Worm (Caenorhabditis elegans) whole organism, late embryonic: ENCODE results near the gene Y54G2A.77.

Experiments used
- C08G9.2 ChIP-seq: sonication (generic microtip); optimal IDR thresholded peaks from 2 replicates; lab custom pipeline; 2016; ENCODE audit warnings: mild to moderate bottlenecking, missing genetic modification characterization, moderate library complexity, missing compliant biosample characterization
- F13H6.1 ChIP-seq: sonication (generic microtip); optimal IDR thresholded peaks from 2 replicates; lab custom pipeline; 2016; ENCODE audit warnings: missing genetic modification characterization, missing compliant biosample characterization
- T23F11.4 ChIP-seq: fragments of 200-800 bp; sonication (Bioruptor generic); optimal IDR thresholded peaks from 2 replicates; lab custom pipeline; 2018; ENCODE audit warnings: mild to moderate bottlenecking, missing genetic modification characterization, missing compliant biosample characterization
- ahr-1 ChIP-seq: sonication (generic microtip); optimal IDR thresholded peaks from 2 replicates; lab custom pipeline; 2016; ENCODE audit warnings: missing genetic modification characterization, missing compliant biosample characterization
- ceh-18 ChIP-seq: sonication (generic microtip); optimal IDR thresholded peaks from 2 replicates; lab custom pipeline; 2016; ENCODE audit warnings: missing genetic modification characterization, missing compliant biosample characterization
- ceh-22 ChIP-seq: sonication (generic microtip); optimal IDR thresholded peaks from 2 replicates; lab custom pipeline; 2017; ENCODE audit warnings: missing biosample characterization, missing genetic modification characterization
- ceh-30 ChIP-seq: fragments of 150-350 bp; optimal IDR thresholded peaks from 2 replicates; lab custom pipeline; 2014; ENCODE audit warnings: missing biosample characterization, missing genetic modification characterization
- ceh-48 ChIP-seq: sonication (generic microtip); optimal IDR thresholded peaks from 2 replicates; lab custom pipeline; 2016; ENCODE audit warnings: missing genetic modification characterization, inconsistent platforms, missing compliant biosample characterization
- ceh-6 ChIP-seq: fragments of 200-800 bp; sonication (Bioruptor generic); optimal IDR thresholded peaks from 2 replicates; lab custom pipeline; 2018; ENCODE audit warnings: mild to moderate bottlenecking, missing genetic modification characterization, missing compliant biosample characterization
- ceh-9 ChIP-seq: sonication (generic microtip); optimal IDR thresholded peaks from 2 replicates; lab custom pipeline; 2016; ENCODE audit warnings: mild to moderate bottlenecking, missing genetic modification characterization, inconsistent platforms, missing compliant biosample characterization
- elt-2 ChIP-seq: sonication (generic microtip); optimal IDR thresholded peaks from 2 replicates; lab custom pipeline; 2016; ENCODE audit warnings: missing genetic modification reagents, missing genetic modification characterization, missing compliant biosample characterization
- ets-4 ChIP-seq: sonication (generic microtip); optimal IDR thresholded peaks from 2 replicates; lab custom pipeline; 2016; ENCODE audit warnings: missing genetic modification characterization, missing compliant biosample characterization
- eyg-1 ChIP-seq: sonication (generic microtip); optimal IDR thresholded peaks from 2 replicates; lab custom pipeline; 2016; ENCODE audit warnings: missing genotype, missing genetic modification characterization, missing compliant biosample characterization
- fkh-10 ChIP-seq: fragments of 150-350 bp; optimal IDR thresholded peaks from 2 replicates; lab custom pipeline; 2014; ENCODE audit warnings: missing biosample characterization, missing genetic modification reagents, missing genetic modification characterization
- fkh-6 ChIP-seq: sonication (generic microtip); optimal IDR thresholded peaks from 2 replicates; lab custom pipeline; 2016; ENCODE audit warnings: missing genetic modification characterization, missing compliant biosample characterization
- gmeb-2 ChIP-seq: sonication (generic microtip); optimal IDR thresholded peaks from 2 replicates; lab custom pipeline; 2016; ENCODE audit warnings: missing genetic modification characterization, inconsistent platforms, missing compliant biosample characterization
- hlh-15 ChIP-seq: sonication (generic microtip); optimal IDR thresholded peaks from 2 replicates; lab custom pipeline; 2016; ENCODE audit warnings: missing genetic modification characterization, missing compliant biosample characterization
- hlh-8 ChIP-seq: sonication (generic microtip); optimal IDR thresholded peaks from 2 replicates; lab custom pipeline; 2016; ENCODE audit warnings: missing genotype, missing genetic modification characterization, missing compliant biosample characterization
- lim-6 ChIP-seq: sonication (generic microtip); optimal IDR thresholded peaks from 2 replicates; lab custom pipeline; 2016; ENCODE audit warnings: missing genetic modification characterization, missing compliant biosample characterization
- lin-11 ChIP-seq: fragments of 200-800 bp; sonication (Bioruptor generic); optimal IDR thresholded peaks from 2 replicates; lab custom pipeline; 2018; ENCODE audit warnings: mild to moderate bottlenecking, missing genetic modification characterization, missing compliant biosample characterization
- madf-2 ChIP-seq: sonication (generic microtip); optimal IDR thresholded peaks from 2 replicates; lab custom pipeline; 2017; ENCODE audit warnings: missing genetic modification characterization, missing compliant biosample characterization
- nhr-232 ChIP-seq: sonication (generic microtip); optimal IDR thresholded peaks from 2 replicates; lab custom pipeline; 2016; ENCODE audit warnings: missing genetic modification characterization, missing compliant biosample characterization
- npax-4 ChIP-seq: sonication (generic microtip); optimal IDR thresholded peaks from 2 replicates; lab custom pipeline; 2016; ENCODE audit warnings: missing genetic modification characterization, missing compliant biosample characterization
- odd-2 ChIP-seq: sonication (generic microtip); optimal IDR thresholded peaks from 2 replicates; lab custom pipeline; 2017; ENCODE audit warnings: antibody characterized with exemption, mild to moderate bottlenecking, missing genetic modification characterization, missing compliant biosample characterization
- pag-3 ChIP-seq: sonication (generic microtip); optimal IDR thresholded peaks from 2 replicates; lab custom pipeline; 2016; ENCODE audit warnings: missing compliant biosample characterization, missing genetic modification characterization, borderline replicate concordance
- pax-1 ChIP-seq: fragments of 150-350 bp; optimal IDR thresholded peaks from 2 replicates; lab custom pipeline; 2014; ENCODE audit warnings: missing biosample characterization, missing genetic modification characterization
- pha-2 ChIP-seq: sonication (generic microtip); optimal IDR thresholded peaks from 2 replicates; lab custom pipeline; 2017; ENCODE audit warnings: mild to moderate bottlenecking, missing genetic modification characterization, missing compliant biosample characterization
- pha-4 ChIP-seq: fragments of 150-350 bp; optimal IDR thresholded peaks from 2 replicates; lab custom pipeline; 2018; ENCODE audit warnings: missing biosample characterization, missing genetic modification reagents, missing genetic modification characterization
- pqm-1 ChIP-seq: sonication (generic microtip); optimal IDR thresholded peaks from 2 replicates; lab custom pipeline; 2016; ENCODE audit warnings: missing genetic modification characterization, missing compliant biosample characterization
- pros-1 ChIP-seq: fragments of 150-350 bp; optimal IDR thresholded peaks from 2 replicates; lab custom pipeline; 2014; ENCODE audit warnings: missing biosample characterization, missing genetic modification reagents, missing genetic modification characterization
- ref-2 ChIP-seq: sonication (generic microtip); optimal IDR thresholded peaks from 2 replicates; lab custom pipeline; 2016; ENCODE audit warnings: missing genetic modification characterization, missing compliant biosample characterization
- sdc-2 ChIP-seq: sonication (generic microtip); optimal IDR thresholded peaks from 2 replicates; lab custom pipeline; 2016; ENCODE audit warnings: missing genotype, missing genetic modification characterization, missing compliant biosample characterization
- sox-2 ChIP-seq: fragments of 200-800 bp; sonication (Bioruptor generic); IDR thresholded peaks from 2 replicates; pipeline ENCODE4 v1.3.6; 2022; ENCODE audit warnings: missing genetic modification reagents, missing genetic modification characterization, missing compliant biosample characterization
- sox-4 ChIP-seq: sonication (generic microtip); optimal IDR thresholded peaks from 2 replicates; lab custom pipeline; 2017; ENCODE audit warnings: mild to moderate bottlenecking, missing genetic modification characterization, inconsistent platforms, missing compliant biosample characterization
- tbx-2 ChIP-seq: sonication (generic microtip); optimal IDR thresholded peaks from 2 replicates; lab custom pipeline; 2016; ENCODE audit warnings: missing genetic modification characterization, missing compliant biosample characterization
- tbx-7 ChIP-seq: sonication (generic microtip); optimal IDR thresholded peaks from 2 replicates; lab custom pipeline; 2016; ENCODE audit warnings: missing genotype, missing genetic modification characterization, missing compliant biosample characterization
- unc-3 ChIP-seq, 2 experiments: fragments of 200-800 bp in 1 of 2; sonication (Bioruptor generic) in 1 of 2; sonication (generic microtip) in 1 of 2; conservative IDR thresholded peaks in 1 of 2; optimal IDR thresholded peaks in 1 of 2; 2 replicates each; pipeline versions ENCODE4 v1.3.6 to Lab custom; 2016 to 2022; ENCODE audit warnings: missing compliant biosample characterization in 2 of 2, missing genetic modification characterization in 2 of 2, missing genetic modification reagents in 1 of 2
- unc-42 ChIP-seq: sonication (generic microtip); optimal IDR thresholded peaks from 2 replicates; lab custom pipeline; 2016; ENCODE audit warnings: missing genotype, missing genetic modification characterization, missing compliant biosample characterization
- unc-55 ChIP-seq: sonication (generic microtip); optimal IDR thresholded peaks from 2 replicates; lab custom pipeline; 2017; ENCODE audit warnings: missing biosample characterization, missing genetic modification reagents, missing genetic modification characterization
- unc-86 ChIP-seq: sonication (generic microtip); optimal IDR thresholded peaks from 2 replicates; lab custom pipeline; 2016; ENCODE audit warnings: missing genetic modification characterization, missing compliant biosample characterization
- ztf-16 ChIP-seq: sonication (generic microtip); optimal IDR thresholded peaks from 2 replicates; lab custom pipeline; 2017; ENCODE audit warnings: missing genetic modification characterization, missing compliant biosample characterization

Gene Y54G2A.77

ce11 chrIV:2751568-2751967 is 10.9 kb upstream of the Y54G2A.77 start, which contains the start of gene Y54G2A.41:
Gene Y54G2A.41 (plus strand): TSS chrIV:2751868.
- TF ChIP-seq ref-2 (tag; lab: Kevin White, UChicago) (no peak), nhr-232 (no peak), pha-4 (tag; lab: Kevin White, UChicago) (no peak), pros-1 (no peak), sox-4 (tag; lab: Kevin White, UChicago) (no peak), pha-2 (tag; lab: Kevin White, UChicago) (no peak), unc-55 (no peak), ztf-16 (no peak)

- TF ChIP-seq pqm-1 (no peak), sox-2 (GFP tag; lab: Robert Waterston, UW) (no peak), F13H6.1 (no peak), C08G9.2 (tag; lab: Kevin White, UChicago) (no peak), ceh-22 (tag; lab: Kevin White, UChicago) (no peak), tbx-7 (tag; lab: Kevin White, UChicago) (no peak), ceh-9 (no peak), unc-86 (tag; lab: Kevin White, UChicago) (no peak), ahr-1 (no peak), pax-1 (tag; lab: Kevin White, UChicago) (no peak), gmeb-2 (tag; lab: Kevin White, UChicago) (no peak)
Measured at ce11 chrIV:2753541-2753940, 8.9 kb upstream of the Y54G2A.77 start.

- TF ChIP-seq gmeb-2 (tag; lab: Kevin White, UChicago) (no peak), ztf-16 (no peak), ets-4 (tag; lab: Kevin White, UChicago) (no peak), npax-4 (tag; lab: Kevin White, UChicago) (no peak), madf-2 (tag; lab: Kevin White, UChicago) (no peak), tbx-7 (tag; lab: Kevin White, UChicago) (no peak), eyg-1 (tag; lab: Kevin White, UChicago) (no peak), lim-6 (no peak), tbx-2 (tag; lab: Kevin White, UChicago) (no peak), fkh-6 (tag; lab: Kevin White, UChicago) (no peak)
Measured at ce11 chrIV:2758079-2758478, 4.4 kb upstream of the Y54G2A.77 start.

DNA sequence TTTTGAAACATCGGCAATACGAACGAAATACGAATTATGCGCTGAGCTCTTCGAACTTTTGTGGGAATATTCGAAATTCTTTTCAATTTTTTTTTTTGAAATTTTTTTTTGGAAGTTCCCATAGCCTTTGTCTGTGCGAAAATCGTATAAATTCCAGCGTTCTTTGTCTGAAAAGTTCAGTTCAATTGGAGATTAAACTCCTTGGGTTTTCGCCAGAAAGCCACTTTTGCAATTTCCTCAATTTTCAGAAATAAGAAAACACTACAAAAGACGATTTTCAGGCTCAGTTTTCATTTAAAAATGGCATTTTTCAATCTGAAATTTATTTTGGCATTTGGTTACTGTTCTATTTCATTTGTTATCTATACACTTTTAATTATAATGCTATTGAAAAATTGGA is 3.3 kb upstream of the Y54G2A.77 start, which contains the start of gene Y54G2A.38:
Gene Y54G2A.38, plus strand, starts transcription at position 301 of the 400 bp plus-strand sequence.
- TF ChIP-seq ceh-6 (GFP tag; lab: Kevin White, UChicago) (no peak), sox-2 (GFP tag; lab: Robert Waterston, UW) (no peak), unc-42 (tag; lab: Kevin White, UChicago) (no peak), hlh-8 (tag; lab: Kevin White, UChicago) (no peak), T23F11.4 (GFP tag; lab: Kevin White, UChicago) (no peak), gmeb-2 (tag; lab: Kevin White, UChicago) (no peak), ceh-18 (tag; lab: Kevin White, UChicago) (no peak), unc-86 (tag; lab: Kevin White, UChicago) (no peak), lin-11 (no peak), madf-2 (tag; lab: Kevin White, UChicago) (no peak), fkh-6 (tag; lab: Kevin White, UChicago) (no peak)

DNA sequence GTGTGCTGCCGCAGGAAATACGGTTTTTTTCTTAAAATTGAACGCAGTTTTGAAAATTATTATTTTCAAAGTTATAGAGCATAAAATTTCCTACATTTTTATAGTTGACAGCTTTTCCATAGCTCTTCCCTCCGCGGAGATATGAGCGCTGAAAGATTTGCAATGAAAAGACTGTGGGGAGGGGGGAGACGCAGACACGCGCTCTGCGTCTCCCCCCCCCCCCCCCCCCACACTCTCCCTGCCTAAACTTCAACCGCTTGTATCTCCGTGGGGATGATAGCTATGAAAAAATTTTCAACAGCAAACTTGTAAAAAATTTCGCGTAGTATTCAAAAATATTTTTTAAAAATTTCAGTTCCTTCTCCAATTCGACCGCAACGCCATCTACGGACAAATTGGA is 1.0 kb upstream of the Y54G2A.77 start:
- no peak for TF ChIP-seq pag-3
- no peak for TF ChIP-seq ceh-30 (tag; lab: Kevin White, UChicago)
- TF ChIP-seq fkh-10 (GFP tag; lab: Kevin White, UChicago) = no peak
- TF ChIP-seq hlh-15 (tag; lab: Kevin White, UChicago) = no peak
- TF ChIP-seq ceh-48 = no peak
- TF ChIP-seq sdc-2 (tag; lab: Kevin White, UChicago) = no peak
- no peak for TF ChIP-seq elt-2
- TF ChIP-seq unc-3 (GFP tag; conservative IDR thresholded peaks at IDR 0.05; lab: Robert Waterston, UW) = no peak
- no peak for TF ChIP-seq unc-3 (tag; optimal IDR thresholded peaks at IDR 0.05; lab: Kevin White, UChicago)
- TF ChIP-seq odd-2 (tag; lab: Kevin White, UChicago) = no peak
- TF ChIP-seq nhr-232 = no peak
- TF ChIP-seq, all 69 proteins: peak for 0
